Fruit fly (Drosophila melanogaster): Measurements from ENCODE around the gene CG13733.

CG13733 gene

dm6 chr3L:17485280-17485792, 6.6 kb upstream of the CG13733 start (continued):
- TF ChIP-seq Chrac-16 (GFP tag; optimal IDR thresholded peaks at IDR 0.05), result peak; percentile 38
- peak; percentile 92 for TF ChIP-seq Vsx1 (GFP tag; optimal IDR thresholded peaks at IDR 0.05)
- peak; percentile 27 for TF ChIP-seq tin (GFP tag; optimal IDR thresholded peaks at IDR 0.05)
- TF ChIP-seq vfl (GFP tag; optimal IDR thresholded peaks at IDR 0.05), result no peak
- peak; percentile 80 for TF ChIP-seq CG5180 (GFP tag; optimal IDR thresholded peaks at IDR 0.05)
- no peak for TF ChIP-seq Lim3 (GFP tag; IDR thresholded peaks at IDR 0.05)
- TF ChIP-seq emc (GFP tag; optimal IDR thresholded peaks at IDR 0.05), result no peak
- peak; percentile 49 for TF ChIP-seq Fer3 (tag; optimal IDR thresholded peaks at IDR 0.05)
- TF ChIP-seq CG8388 (GFP tag; optimal IDR thresholded peaks at IDR 0.05), result peak; percentile 76
- peak; percentile 34 for TF ChIP-seq maf-S (GFP tag; optimal IDR thresholded peaks at IDR 0.05)
- peak; percentile 92 for TF ChIP-seq CG6254 (GFP tag; optimal IDR thresholded peaks at IDR 0.05)
- TF ChIP-seq MESR4 (GFP tag; optimal IDR thresholded peaks at IDR 0.05), result peak; percentile 19
- TF ChIP-seq yki (optimal IDR thresholded peaks at IDR 0.05), result no peak
- TF ChIP-seq CG14441 (GFP tag; IDR thresholded peaks at IDR 0.05), result no peak
- no peak for TF ChIP-seq Trl (optimal IDR thresholded peaks at IDR 0.05)
- peak; percentile 80 for TF ChIP-seq Trl (GFP tag; optimal IDR thresholded peaks at IDR 0.05)
- peak; percentile 22; the same call in 1 of the 2 replicates for TF ChIP-seq CG10366 (GFP tag; IDR thresholded peaks at IDR 0.05)
- peak; percentile 91 for TF ChIP-seq CG7987 (GFP tag; optimal IDR thresholded peaks at IDR 0.05)
- TF ChIP-seq CG11723 (GFP tag; optimal IDR thresholded peaks at IDR 0.05), result peak; percentile 87
- TF ChIP-seq hkb (optimal IDR thresholded peaks at IDR 0.05), result no peak
- peak; percentile 66 for TF ChIP-seq hkb (GFP tag; IDR thresholded peaks at IDR 0.05)
- peak; percentile 80 for TF ChIP-seq nom (GFP tag; optimal IDR thresholded peaks at IDR 0.05)
- no peak for TF ChIP-seq Doc2 (GFP tag; IDR thresholded peaks at IDR 0.05)
- peak; percentile 26 for TF ChIP-seq Sry-δ (GFP tag; optimal IDR thresholded peaks at IDR 0.05)
- TF ChIP-seq CG31441 (GFP tag; IDR thresholded peaks at IDR 0.05), result peak; percentile 85
- TF ChIP-seq Optix (GFP tag; IDR thresholded peaks at IDR 0.05), result peak; percentile 42; the same call in 2 of the 3 replicates
- TF ChIP-seq CG6791 (GFP tag; IDR thresholded peaks at IDR 0.05; ENCODE audit: partially characterized antibody), result no peak
- TF ChIP-seq CG18476 (GFP tag; optimal IDR thresholded peaks at IDR 0.05), result peak; percentile 43
- TF ChIP-seq ewg (GFP tag; optimal IDR thresholded peaks at IDR 0.05), result peak; percentile 68
- peak; percentile 72 for TF ChIP-seq CG18599 (GFP tag; optimal IDR thresholded peaks at IDR 0.05)
- TF ChIP-seq sima (GFP tag; optimal IDR thresholded peaks at IDR 0.05), result no peak
- peak; percentile 65 for TF ChIP-seq lbe (GFP tag; optimal IDR thresholded peaks at IDR 0.05)
- no peak for TF ChIP-seq CG15269 (tag; optimal IDR thresholded peaks at IDR 0.05)
- peak; percentile 88; the same call in 1 of the 2 replicates for TF ChIP-seq chm (GFP tag; IDR thresholded peaks at IDR 0.05)
- TF ChIP-seq Adf1 (GFP tag; IDR thresholded peaks at IDR 0.05), result no peak
- peak; percentile 74 for TF ChIP-seq Sox102F (GFP tag; optimal IDR thresholded peaks at IDR 0.05)
- TF ChIP-seq Mad (GFP tag; optimal IDR thresholded peaks at IDR 0.05), result peak; percentile 29
- TF ChIP-seq CG15479 (GFP tag; optimal IDR thresholded peaks at IDR 0.05), result no peak
- TF ChIP-seq usp (GFP tag; optimal IDR thresholded peaks at IDR 0.05), result no peak
- no peak for TF ChIP-seq abd-A (tag; optimal IDR thresholded peaks at IDR 0.05)
- TF ChIP-seq CG14710 (tag; optimal IDR thresholded peaks at IDR 0.05), result peak; percentile 94
- peak; percentile 65 for TF ChIP-seq CG18619 (GFP tag; optimal IDR thresholded peaks at IDR 0.05)
- TF ChIP-seq CG6813 (GFP tag; optimal IDR thresholded peaks at IDR 0.05), result peak; percentile 95
- TF ChIP-seq crc (GFP tag; optimal IDR thresholded peaks at IDR 0.05), result peak; percentile 23
- peak; percentile 73 for TF ChIP-seq CG1792 (GFP tag; optimal IDR thresholded peaks at IDR 0.05)
- peak; percentile 86 for TF ChIP-seq dmrt11E (tag; optimal IDR thresholded peaks at IDR 0.05)
- no peak for TF ChIP-seq ttk (GFP tag; IDR thresholded peaks at IDR 0.05)
- TF ChIP-seq stc (GFP tag; IDR thresholded peaks at IDR 0.05), result peak; percentile 66; the same call in 1 of the 2 replicates
- TF ChIP-seq CkIIα-i1 (GFP tag; IDR thresholded peaks at IDR 0.05), result no peak
- peak; percentile 84 for TF ChIP-seq onecut (GFP tag; IDR thresholded peaks at IDR 0.05)
- peak; percentile 4 for TF ChIP-seq ash1 (GFP tag; optimal IDR thresholded peaks at IDR 0.05)
